Worm (Caenorhabditis elegans) whole organism, late embryonic: ENCODE measurements around the gene ugtp-1.

Source experiments
- C08G9.2 ChIP-seq: sonication (generic microtip); optimal IDR thresholded peaks from 2 replicates; lab custom pipeline; 2016; ENCODE audit warnings: mild to moderate bottlenecking, missing genetic modification characterization, moderate library complexity, missing compliant biosample characterization
- C38D4.7 ChIP-seq: fragments of 200-800 bp; sonication (Bioruptor generic); optimal IDR thresholded peaks from 2 replicates; lab custom pipeline; 2018; ENCODE audit warnings: mild to moderate bottlenecking, missing genetic modification characterization, moderate library complexity, missing compliant biosample characterization
- F13H6.1 ChIP-seq: sonication (generic microtip); optimal IDR thresholded peaks from 2 replicates; lab custom pipeline; 2016; ENCODE audit warnings: missing genetic modification characterization, missing compliant biosample characterization
- K09A11.1 ChIP-seq: sonication (generic microtip); optimal IDR thresholded peaks from 2 replicates; lab custom pipeline; 2017; ENCODE audit warnings: antibody characterized with exemption, mild to moderate bottlenecking, missing genetic modification characterization, missing compliant biosample characterization; ENCODE audit not compliant: insufficient read depth
- T23F11.4 ChIP-seq: fragments of 200-800 bp; sonication (Bioruptor generic); optimal IDR thresholded peaks from 2 replicates; lab custom pipeline; 2018; ENCODE audit warnings: mild to moderate bottlenecking, missing genetic modification characterization, missing compliant biosample characterization
- Y22D7AL.16 ChIP-seq: sonication (generic microtip); optimal IDR thresholded peaks from 2 replicates; lab custom pipeline; 2016; ENCODE audit warnings: missing genetic modification characterization, missing compliant biosample characterization
- ahr-1 ChIP-seq: sonication (generic microtip); optimal IDR thresholded peaks from 2 replicates; lab custom pipeline; 2016; ENCODE audit warnings: missing genetic modification characterization, missing compliant biosample characterization
- ama-1 ChIP-seq: fragments of 150-350 bp; optimal IDR thresholded peaks from 2 replicates; lab custom pipeline; 2014
- ceh-14 ChIP-seq: sonication (generic microtip); optimal IDR thresholded peaks from 2 replicates; lab custom pipeline; 2016; ENCODE audit warnings: missing genotype, missing genetic modification characterization, missing compliant biosample characterization
- ceh-18 ChIP-seq: sonication (generic microtip); optimal IDR thresholded peaks from 2 replicates; lab custom pipeline; 2016; ENCODE audit warnings: missing genetic modification characterization, missing compliant biosample characterization
- ceh-19 ChIP-seq: fragments of 200-800 bp; sonication (Bioruptor generic); optimal IDR thresholded peaks from 2 replicates; lab custom pipeline; 2018; ENCODE audit warnings: mild to moderate bottlenecking, missing genetic modification characterization, missing compliant biosample characterization
- ceh-30 ChIP-seq: fragments of 150-350 bp; optimal IDR thresholded peaks from 2 replicates; lab custom pipeline; 2014; ENCODE audit warnings: missing biosample characterization, missing genetic modification characterization
- ceh-31 ChIP-seq: sonication (generic microtip); optimal IDR thresholded peaks from 2 replicates; lab custom pipeline; 2016; ENCODE audit warnings: missing genetic modification characterization, missing compliant biosample characterization
- ceh-48 ChIP-seq: sonication (generic microtip); optimal IDR thresholded peaks from 2 replicates; lab custom pipeline; 2016; ENCODE audit warnings: missing genetic modification characterization, inconsistent platforms, missing compliant biosample characterization
- ceh-6 ChIP-seq: fragments of 200-800 bp; sonication (Bioruptor generic); optimal IDR thresholded peaks from 2 replicates; lab custom pipeline; 2018; ENCODE audit warnings: mild to moderate bottlenecking, missing genetic modification characterization, missing compliant biosample characterization
- ceh-9 ChIP-seq: sonication (generic microtip); optimal IDR thresholded peaks from 2 replicates; lab custom pipeline; 2016; ENCODE audit warnings: mild to moderate bottlenecking, missing genetic modification characterization, inconsistent platforms, missing compliant biosample characterization
- che-1 ChIP-seq: sonication (generic microtip); optimal IDR thresholded peaks from 2 replicates; lab custom pipeline; 2016; ENCODE audit warnings: mild to moderate bottlenecking, missing genetic modification characterization, missing compliant biosample characterization
- dmd-4 ChIP-seq: sonication (generic microtip); optimal IDR thresholded peaks from 2 replicates; lab custom pipeline; 2016; ENCODE audit warnings: borderline replicate concordance, missing genetic modification characterization, missing compliant biosample characterization
- dve-1 ChIP-seq: sonication (generic microtip); optimal IDR thresholded peaks from 2 replicates; lab custom pipeline; 2017; ENCODE audit warnings: antibody characterized with exemption, mild to moderate bottlenecking, missing genetic modification characterization, missing compliant biosample characterization
- elt-2 ChIP-seq: sonication (generic microtip); optimal IDR thresholded peaks from 2 replicates; lab custom pipeline; 2016; ENCODE audit warnings: missing genetic modification reagents, missing genetic modification characterization, missing compliant biosample characterization
- ets-4 ChIP-seq: sonication (generic microtip); optimal IDR thresholded peaks from 2 replicates; lab custom pipeline; 2016; ENCODE audit warnings: missing genetic modification characterization, missing compliant biosample characterization
- fax-1 ChIP-seq: sonication (generic microtip); optimal IDR thresholded peaks from 2 replicates; lab custom pipeline; 2016; ENCODE audit warnings: missing genotype, missing genetic modification characterization, missing compliant biosample characterization
- fkh-10 ChIP-seq: fragments of 150-350 bp; optimal IDR thresholded peaks from 2 replicates; lab custom pipeline; 2014; ENCODE audit warnings: missing biosample characterization, missing genetic modification reagents, missing genetic modification characterization
- fkh-6 ChIP-seq: sonication (generic microtip); optimal IDR thresholded peaks from 2 replicates; lab custom pipeline; 2016; ENCODE audit warnings: missing genetic modification characterization, missing compliant biosample characterization
- hlh-30 ChIP-seq: sonication (generic microtip); optimal IDR thresholded peaks from 2 replicates; lab custom pipeline; 2017; ENCODE audit warnings: antibody characterized with exemption, missing genetic modification characterization, missing compliant biosample characterization; ENCODE audit not compliant: insufficient read depth
- hlh-6 ChIP-seq: sonication (generic microtip); optimal IDR thresholded peaks from 2 replicates; lab custom pipeline; 2016; ENCODE audit warnings: missing genotype, missing genetic modification characterization, missing compliant biosample characterization
- lim-6 ChIP-seq: sonication (generic microtip); optimal IDR thresholded peaks from 2 replicates; lab custom pipeline; 2016; ENCODE audit warnings: missing genetic modification characterization, missing compliant biosample characterization
- lin-11 ChIP-seq: fragments of 200-800 bp; sonication (Bioruptor generic); optimal IDR thresholded peaks from 2 replicates; lab custom pipeline; 2018; ENCODE audit warnings: mild to moderate bottlenecking, missing genetic modification characterization, missing compliant biosample characterization
- mec-3 ChIP-seq: sonication (generic microtip); optimal IDR thresholded peaks from 2 replicates; lab custom pipeline; 2016; ENCODE audit warnings: borderline replicate concordance, missing genetic modification characterization, missing compliant biosample characterization
- nfya-1 ChIP-seq: sonication (generic microtip); optimal IDR thresholded peaks from 2 replicates; lab custom pipeline; 2017; ENCODE audit warnings: missing genetic modification characterization, mild to moderate bottlenecking, missing compliant biosample characterization, antibody characterized with exemption, moderate library complexity
- nhr-11 ChIP-seq: fragments of 150-350 bp; optimal IDR thresholded peaks from 2 replicates; lab custom pipeline; 2014; ENCODE audit warnings: missing biosample characterization, missing genetic modification characterization
- nhr-232 ChIP-seq: sonication (generic microtip); optimal IDR thresholded peaks from 2 replicates; lab custom pipeline; 2016; ENCODE audit warnings: missing genetic modification characterization, missing compliant biosample characterization
- odd-2 ChIP-seq: sonication (generic microtip); optimal IDR thresholded peaks from 2 replicates; lab custom pipeline; 2017; ENCODE audit warnings: antibody characterized with exemption, mild to moderate bottlenecking, missing genetic modification characterization, missing compliant biosample characterization
- pat-9 ChIP-seq: fragments of 200-800 bp; sonication (Bioruptor generic); optimal IDR thresholded peaks from 2 replicates; lab custom pipeline; 2018; ENCODE audit warnings: mild to moderate bottlenecking, missing genetic modification characterization, moderate library complexity, missing compliant biosample characterization
- pax-1 ChIP-seq: fragments of 150-350 bp; optimal IDR thresholded peaks from 2 replicates; lab custom pipeline; 2014; ENCODE audit warnings: missing biosample characterization, missing genetic modification characterization
- pha-2 ChIP-seq: sonication (generic microtip); optimal IDR thresholded peaks from 2 replicates; lab custom pipeline; 2017; ENCODE audit warnings: mild to moderate bottlenecking, missing genetic modification characterization, missing compliant biosample characterization
- pha-4 ChIP-seq: fragments of 150-350 bp; optimal IDR thresholded peaks from 2 replicates; lab custom pipeline; 2018; ENCODE audit warnings: missing biosample characterization, missing genetic modification reagents, missing genetic modification characterization
- pqm-1 ChIP-seq: sonication (generic microtip); optimal IDR thresholded peaks from 2 replicates; lab custom pipeline; 2016; ENCODE audit warnings: missing genetic modification characterization, missing compliant biosample characterization
- pros-1 ChIP-seq: fragments of 150-350 bp; optimal IDR thresholded peaks from 2 replicates; lab custom pipeline; 2014; ENCODE audit warnings: missing biosample characterization, missing genetic modification reagents, missing genetic modification characterization
- ref-2 ChIP-seq: sonication (generic microtip); optimal IDR thresholded peaks from 2 replicates; lab custom pipeline; 2016; ENCODE audit warnings: missing genetic modification characterization, missing compliant biosample characterization
- sox-2 ChIP-seq: fragments of 200-800 bp; sonication (Bioruptor generic); IDR thresholded peaks from 2 replicates; pipeline ENCODE4 v1.3.6; 2022; ENCODE audit warnings: missing genetic modification reagents, missing genetic modification characterization, missing compliant biosample characterization
- sox-4 ChIP-seq: sonication (generic microtip); optimal IDR thresholded peaks from 2 replicates; lab custom pipeline; 2017; ENCODE audit warnings: mild to moderate bottlenecking, missing genetic modification characterization, inconsistent platforms, missing compliant biosample characterization
- syd-9 ChIP-seq: sonication (generic microtip); optimal IDR thresholded peaks from 2 replicates; lab custom pipeline; 2016; ENCODE audit warnings: mild to moderate bottlenecking, missing genetic modification characterization, moderate library complexity, missing compliant biosample characterization
- tbx-2 ChIP-seq: sonication (generic microtip); optimal IDR thresholded peaks from 2 replicates; lab custom pipeline; 2016; ENCODE audit warnings: missing genetic modification characterization, missing compliant biosample characterization
- tbx-7 ChIP-seq: sonication (generic microtip); optimal IDR thresholded peaks from 2 replicates; lab custom pipeline; 2016; ENCODE audit warnings: missing genotype, missing genetic modification characterization, missing compliant biosample characterization
- ttx-3 ChIP-seq: sonication (generic microtip); optimal IDR thresholded peaks from 2 replicates; lab custom pipeline; 2016; ENCODE audit warnings: missing genetic modification reagents, missing genetic modification characterization, missing compliant biosample characterization
- unc-3 ChIP-seq, 2 experiments: fragments of 200-800 bp in 1 of 2; sonication (Bioruptor generic) in 1 of 2; sonication (generic microtip) in 1 of 2; conservative IDR thresholded peaks in 1 of 2; optimal IDR thresholded peaks in 1 of 2; 2 replicates each; pipeline versions ENCODE4 v1.3.6 to Lab custom; 2016 to 2022; ENCODE audit warnings: missing compliant biosample characterization in 2 of 2, missing genetic modification characterization in 2 of 2, missing genetic modification reagents in 1 of 2
- zip-5 ChIP-seq: sonication (generic microtip); optimal IDR thresholded peaks from 2 replicates; lab custom pipeline; 2016; ENCODE audit warnings: missing genetic modification characterization, missing compliant biosample characterization
- ztf-16 ChIP-seq: sonication (generic microtip); optimal IDR thresholded peaks from 2 replicates; lab custom pipeline; 2017; ENCODE audit warnings: missing genetic modification characterization, missing compliant biosample characterization

ugtp-1 gene

DNA sequence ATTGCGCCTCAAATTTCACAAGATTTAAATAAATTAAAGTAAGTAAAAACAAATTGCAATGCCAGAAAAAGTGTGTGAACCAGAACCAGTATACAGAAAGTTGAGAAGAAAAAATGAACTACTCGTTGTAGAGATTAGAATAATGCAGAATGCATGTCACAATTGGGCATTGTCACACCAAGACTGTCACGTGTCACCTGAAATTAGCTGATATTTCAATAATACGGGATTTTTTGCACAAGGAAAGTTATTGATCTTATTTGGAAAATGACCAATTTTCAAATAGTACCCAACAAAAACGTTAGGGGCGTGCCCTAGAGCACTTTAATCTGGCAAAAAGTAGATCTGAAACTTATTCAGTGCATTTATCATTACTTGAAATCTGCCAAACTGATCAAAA is 8.6 kb downstream of the ugtp-1 start:
- TF ChIP-seq nfya-1 (no peak), tbx-7 (tag; lab: Kevin White, UChicago) (no peak), Y22D7AL.16 (tag; lab: Kevin White, UChicago) (no peak), odd-2 (tag; lab: Kevin White, UChicago) (no peak), pqm-1 (tag; lab: Kevin White, UChicago) (no peak), mec-3 (tag; lab: Kevin White, UChicago) (no peak), ceh-19 (GFP tag; lab: Kevin White, UChicago) (no peak), syd-9 (tag; lab: Kevin White, UChicago) (no peak), lin-11 (no peak), zip-5 (no peak), unc-3 (GFP tag; conservative IDR thresholded peaks at IDR 0.05; lab: Robert Waterston, UW) (no peak), unc-3 (tag; optimal IDR thresholded peaks at IDR 0.05; lab: Kevin White, UChicago) (no peak), ceh-31 (tag; lab: Kevin White, UChicago) (no peak)

DNA sequence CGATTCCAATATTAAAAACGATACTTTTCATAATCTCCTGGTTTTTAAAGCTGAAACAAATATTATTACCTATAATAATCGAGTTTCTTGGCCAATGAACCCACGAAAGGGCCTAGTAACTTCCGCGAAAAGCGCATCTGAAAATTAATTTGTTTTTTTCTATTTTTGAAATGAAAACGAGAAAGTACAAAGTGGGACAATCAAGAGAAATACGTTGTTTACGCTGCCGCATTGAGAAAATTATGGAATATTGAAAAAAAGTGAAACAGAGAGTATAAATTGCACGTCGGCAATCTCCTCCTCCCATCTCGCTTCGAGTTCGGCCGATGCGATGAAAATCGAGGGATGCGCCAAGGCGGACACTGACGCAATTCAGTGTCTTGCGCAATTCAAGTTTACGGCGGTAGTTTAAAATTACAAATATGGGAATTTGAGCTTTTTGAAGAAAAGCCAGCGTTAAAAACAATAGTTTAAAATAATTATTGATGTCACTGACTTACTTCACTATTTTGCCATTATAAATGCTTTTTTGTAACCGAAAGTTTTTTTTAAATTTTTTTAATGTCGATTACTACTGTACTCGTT is 9.1 kb downstream of the ugtp-1 start, which contains the start of gene pdhk-2:
Gene pdhk-2 (minus strand): TSS at position 137 of the 585 bp plus-strand sequence.
- TF ChIP-seq tbx-2 (peak; percentile 83), nhr-11 (tag; lab: Kevin White, UChicago) (no peak), fax-1 (peak; percentile 44), zip-5 (no peak), elt-2 (peak; percentile 71), nhr-232 (peak; percentile 24), fkh-10 (GFP tag; lab: Kevin White, UChicago) (no peak), F13H6.1 (peak; percentile 73), fkh-6 (peak; percentile 64), hlh-30 (tag; lab: Kevin White, UChicago) (peak; percentile 33), K09A11.1 (tag; lab: Kevin White, UChicago) (peak; percentile 67), ztf-16 (peak; percentile 71), ceh-14 (tag; lab: Kevin White, UChicago) (peak; percentile 85), ceh-9 (tag; lab: Kevin White, UChicago) (no peak), ref-2 (tag; lab: Kevin White, UChicago) (peak; percentile 46), che-1 (tag; lab: Kevin White, UChicago) (peak; percentile 52), ceh-30 (tag; lab: Kevin White, UChicago) (peak; percentile 55), ets-4 (tag; lab: Kevin White, UChicago) (peak; percentile 64), pat-9 (tag; lab: Kevin White, UChicago) (peak; percentile 38), ceh-31 (tag; lab: Kevin White, UChicago) (peak; percentile 82), mec-3 (tag; lab: Kevin White, UChicago) (no peak), sox-4 (tag; lab: Kevin White, UChicago) (peak; percentile 74), pha-2 (tag; lab: Kevin White, UChicago) (peak; percentile 64), ceh-48 (peak; percentile 55), dve-1 (tag; lab: Kevin White, UChicago) (peak; percentile 81), dmd-4 (tag; lab: Kevin White, UChicago) (peak; percentile 24), C08G9.2 (tag; lab: Kevin White, UChicago) (peak; percentile 45), pros-1 (tag; lab: Kevin White, UChicago) (no peak), lim-6 (no peak), lin-11 (peak; percentile 65), ceh-18 (tag; lab: Kevin White, UChicago) (peak; percentile 82), pha-4 (tag; lab: Kevin White, UChicago) (no peak), C38D4.7 (peak; percentile 43), nfya-1 (peak; percentile 89), T23F11.4 (GFP tag; lab: Kevin White, UChicago) (peak; percentile 40), ahr-1 (peak; percentile 47), pax-1 (no peak), ama-1 (lab: Kevin White, UChicago) (no peak), hlh-6 (tag; lab: Kevin White, UChicago) (no peak), sox-2 (no peak), ttx-3 (tag; lab: Kevin White, UChicago) (peak; percentile 48), ceh-6 (GFP tag; lab: Kevin White, UChicago) (peak; percentile 73)
